Worm (Caenorhabditis elegans) whole organism, L1 larva: ENCODE data around the gene F17E9.18.

Experiments used
- C34B4.2 ChIP-seq: sonication (generic microtip); optimal IDR thresholded peaks from 2 replicates; lab custom pipeline; 2017; ENCODE audit warnings: mild to moderate bottlenecking, missing genetic modification characterization, missing compliant biosample characterization
- F16B12.6 ChIP-seq: fragments of 150-350 bp; optimal IDR thresholded peaks from 2 replicates; lab custom pipeline; 2014; ENCODE audit warnings: missing biosample characterization, missing genetic modification characterization
- Y116A8C.19 ChIP-seq: sonication (generic microtip); optimal IDR thresholded peaks from 2 replicates; lab custom pipeline; 2016; ENCODE audit warnings: missing compliant biosample characterization, missing genetic modification characterization, borderline replicate concordance
- aha-1 ChIP-seq: fragments of 150-350 bp; optimal IDR thresholded peaks from 2 replicates; lab custom pipeline; 2014; ENCODE audit warnings: missing biosample characterization, missing genetic modification characterization
- alr-1 ChIP-seq: fragments of 200-800 bp; sonication (Bioruptor generic); optimal IDR thresholded peaks from 2 replicates; lab custom pipeline; 2018; ENCODE audit warnings: borderline replicate concordance, mild to moderate bottlenecking, missing genetic modification characterization, missing compliant biosample characterization
- aly-2 ChIP-seq: fragments of 150-350 bp; optimal IDR thresholded peaks from 2 replicates; lab custom pipeline; 2014; ENCODE audit warnings: missing biosample characterization, missing genetic modification characterization
- blmp-1 ChIP-seq: fragments of 150-350 bp; optimal IDR thresholded peaks from 2 replicates; lab custom pipeline; 2014; ENCODE audit warnings: missing biosample characterization, missing genetic modification characterization
- ceh-8 ChIP-seq: fragments of 200-800 bp; sonication (Bioruptor generic); optimal IDR thresholded peaks from 2 replicates; lab custom pipeline; 2018; ENCODE audit warnings: mild to moderate bottlenecking, missing genetic modification characterization, moderate library complexity, missing compliant biosample characterization
- ceh-88 ChIP-seq: fragments of 200-800 bp; sonication (Bioruptor generic); IDR thresholded peaks from 2 replicates; pipeline ENCODE4 v1.3.6; 2022; ENCODE audit warnings: missing genetic modification characterization, missing compliant biosample characterization
- dpl-1 ChIP-seq, 3 experiments: fragments of 150-350 bp in 2 of 3; sonication (generic microtip) in 1 of 3; optimal IDR thresholded peaks; 2 replicates each; lab custom pipeline; 2014 to 2017; ENCODE audit warnings: missing biosample characterization in 3 of 3, missing genetic modification characterization in 3 of 3, missing genetic modification reagents in 3 of 3
- efl-1 ChIP-seq, 4 experiments: fragments of 150-350 bp; optimal IDR thresholded peaks in 3 of 4; peaks in 1 of 4; 1 replicate in 1 of 4; 2 replicates in 3 of 4; lab custom pipeline; 2014; ENCODE audit warnings: missing biosample characterization in 2 of 4, missing genetic modification characterization in 2 of 4, missing genetic modification reagents in 2 of 4
- egl-13 ChIP-seq: sonication (generic microtip); optimal IDR thresholded peaks from 2 replicates; lab custom pipeline; 2016; ENCODE audit warnings: missing genotype, missing genetic modification reagents, missing genetic modification characterization, missing compliant biosample characterization
- elt-2 ChIP-seq: sonication (generic microtip); optimal IDR thresholded peaks from 2 replicates; lab custom pipeline; 2016; ENCODE audit warnings: missing genetic modification characterization, mild to moderate bottlenecking, inconsistent platforms, missing compliant biosample characterization, missing genetic modification reagents
- elt-3 ChIP-seq, 6 experiments: fragments of 150-350 bp in 1 of 6; sonication (generic microtip); optimal IDR thresholded peaks; 2 replicates each; lab custom pipeline; 2017 to 2018; ENCODE audit warnings: missing biosample characterization in 6 of 6, missing genetic modification characterization in 6 of 6, inconsistent platforms in 1 of 6
- fkh-4 ChIP-seq: sonication (generic microtip); optimal IDR thresholded peaks from 2 replicates; lab custom pipeline; 2016; ENCODE audit warnings: missing compliant biosample characterization, missing genetic modification characterization, borderline replicate concordance
- grh-1 ChIP-seq: fragments of 200-800 bp; sonication (Bioruptor generic); IDR thresholded peaks from 2 replicates; pipeline ENCODE4 v1.3.6; 2022; ENCODE audit warnings: missing genetic modification reagents, missing genetic modification characterization, missing compliant biosample characterization
- hpl-2 ChIP-seq: fragments of 150-350 bp; optimal IDR thresholded peaks from 2 replicates; lab custom pipeline; 2014; ENCODE audit warnings: missing biosample characterization, missing genetic modification reagents, missing genetic modification characterization
- irx-1 ChIP-seq: sonication (generic microtip); optimal IDR thresholded peaks from 2 replicates; lab custom pipeline; 2016; ENCODE audit warnings: missing genetic modification characterization, missing compliant biosample characterization
- isw-1 ChIP-seq: fragments of 200-800 bp; sonication (Bioruptor generic); IDR thresholded peaks from 2 replicates; pipeline ENCODE4 v1.3.6; 2022; ENCODE audit warnings: missing genetic modification characterization, missing compliant biosample characterization
- lin-14 ChIP-seq: fragments of 200-800 bp; sonication (Bioruptor generic); optimal IDR thresholded peaks from 2 replicates; lab custom pipeline; 2018; ENCODE audit warnings: mild to moderate bottlenecking, missing genetic modification characterization, moderate library complexity, missing compliant biosample characterization
- lin-39 ChIP-seq: fragments of 150-350 bp; optimal IDR thresholded peaks from 2 replicates; lab custom pipeline; 2014; ENCODE audit warnings: missing biosample characterization, missing genetic modification reagents, missing genetic modification characterization
- lir-3 ChIP-seq: sonication (generic microtip); optimal IDR thresholded peaks from 2 replicates; lab custom pipeline; 2016; ENCODE audit warnings: mild to moderate bottlenecking, missing genetic modification characterization, moderate library complexity, missing compliant biosample characterization; ENCODE audit not compliant: poor library complexity
- mab-9 ChIP-seq: fragments of 200-800 bp; sonication (Bioruptor generic); IDR thresholded peaks from 2 replicates; pipeline ENCODE4 v1.3.6; 2022; ENCODE audit warnings: missing genetic modification reagents, missing genetic modification characterization, missing compliant biosample characterization
- nhr-237 ChIP-seq: fragments of 150-350 bp; optimal IDR thresholded peaks from 2 replicates; lab custom pipeline; 2014; ENCODE audit warnings: missing biosample characterization, missing genetic modification characterization
- nhr-47 ChIP-seq: sonication (generic microtip); optimal IDR thresholded peaks from 2 replicates; lab custom pipeline; 2016; ENCODE audit warnings: mild to moderate bottlenecking, missing genetic modification characterization, moderate library complexity, missing compliant biosample characterization
- nhr-71 ChIP-seq: sonication (generic microtip); optimal IDR thresholded peaks from 2 replicates; lab custom pipeline; 2016; ENCODE audit warnings: mild to moderate bottlenecking, missing genetic modification characterization, moderate library complexity, missing compliant biosample characterization
- nhr-85 ChIP-seq: sonication (generic microtip); peaks from one replicate; lab custom pipeline; 2016; ENCODE audit warnings: missing genetic modification characterization, inconsistent platforms, missing compliant biosample characterization
- nhr-90 ChIP-seq: sonication (generic microtip); optimal IDR thresholded peaks from 2 replicates; lab custom pipeline; 2016; ENCODE audit warnings: mild to moderate bottlenecking, missing genetic modification characterization, missing compliant biosample characterization; ENCODE audit not compliant: poor library complexity
- pax-3 ChIP-seq: fragments of 200-800 bp; sonication (Bioruptor generic); optimal IDR thresholded peaks from 2 replicates; lab custom pipeline; 2018; ENCODE audit warnings: mild to moderate bottlenecking, missing genetic modification characterization, moderate library complexity, missing compliant biosample characterization
- pqm-1 ChIP-seq: sonication (generic microtip); optimal IDR thresholded peaks from 3 replicates; lab custom pipeline; 2017; ENCODE audit warnings: missing biosample characterization, missing genetic modification characterization
- skn-1 ChIP-seq: fragments of 150-350 bp; optimal IDR thresholded peaks from 2 replicates; lab custom pipeline; 2014; ENCODE audit warnings: missing biosample characterization, missing genetic modification characterization
- snu-23 ChIP-seq: sonication (generic microtip); optimal IDR thresholded peaks from 2 replicates; lab custom pipeline; 2016; ENCODE audit warnings: missing genetic modification characterization, missing compliant biosample characterization
- sup-37 ChIP-seq: fragments of 200-800 bp; sonication (Bioruptor generic); optimal IDR thresholded peaks from 2 replicates; lab custom pipeline; 2018; ENCODE audit warnings: mild to moderate bottlenecking, missing genetic modification characterization, missing compliant biosample characterization
- tbx-2 ChIP-seq: sonication (generic microtip); optimal IDR thresholded peaks from 2 replicates; lab custom pipeline; 2016; ENCODE audit warnings: missing genetic modification characterization, missing compliant biosample characterization
- tlp-1 ChIP-seq: fragments of 150-350 bp; optimal IDR thresholded peaks from 2 replicates; lab custom pipeline; 2014; ENCODE audit warnings: missing biosample characterization, missing genetic modification characterization
- unc-30 ChIP-seq: sonication (generic microtip); optimal IDR thresholded peaks from 2 replicates; lab custom pipeline; 2017; ENCODE audit warnings: missing biosample characterization, missing genetic modification characterization
- unc-62 ChIP-seq: fragments of 150-350 bp; optimal IDR thresholded peaks from 2 replicates; lab custom pipeline; 2014; ENCODE audit warnings: missing biosample characterization, missing genetic modification reagents, missing genetic modification characterization
- unc-86 ChIP-seq: sonication (generic microtip); optimal IDR thresholded peaks from 2 replicates; lab custom pipeline; 2016; ENCODE audit warnings: missing genetic modification characterization, missing compliant biosample characterization
- vab-15 ChIP-seq: sonication (generic microtip); optimal IDR thresholded peaks from 2 replicates; lab custom pipeline; 2017; ENCODE audit warnings: missing genotype, mild to moderate bottlenecking, missing genetic modification characterization, missing compliant biosample characterization
- xbp-1 ChIP-seq: sonication (generic microtip); optimal IDR thresholded peaks from 2 replicates; lab custom pipeline; 2016; ENCODE audit warnings: missing genetic modification characterization, missing compliant biosample characterization
- zag-1 ChIP-seq: fragments of 150-350 bp; optimal IDR thresholded peaks from 2 replicates; lab custom pipeline; 2014; ENCODE audit warnings: missing biosample characterization, missing genetic modification characterization
- ztf-11 ChIP-seq, 2 experiments: sonication (generic microtip); optimal IDR thresholded peaks; 2 replicates each; lab custom pipeline; 2016 to 2017; ENCODE audit warnings: missing genetic modification characterization in 2 of 2, missing biosample characterization in 1 of 2, missing compliant biosample characterization in 1 of 2

F17E9.18 gene

DNA sequence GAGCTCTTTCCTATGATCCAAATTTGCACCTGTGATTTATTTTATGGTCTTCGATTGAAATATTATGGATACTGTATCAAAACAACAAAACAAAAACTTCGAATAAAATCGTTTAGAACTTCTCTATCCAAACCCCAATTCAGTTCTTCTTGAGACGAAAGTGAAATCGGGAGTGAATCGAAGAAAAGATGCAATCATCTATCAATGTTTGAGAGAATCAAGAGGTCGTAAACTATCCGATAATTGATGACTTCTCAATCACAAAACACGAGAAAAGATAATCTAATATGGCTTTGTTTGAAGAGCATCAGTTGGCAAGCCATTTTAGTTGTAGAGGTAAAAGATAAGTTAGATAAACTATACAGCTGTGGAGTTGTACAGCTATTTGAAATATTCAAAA is 29.2 kb downstream of the F17E9.18 start:
- TF ChIP-seq nhr-71 (tag; lab: Kevin White, UChicago) (no peak), tlp-1 (tag; lab: Kevin White, UChicago) (no peak), zag-1 (tag; lab: Kevin White, UChicago) (no peak), egl-13 (tag; lab: Kevin White, UChicago) (no peak), unc-30 (tag; lab: Kevin White, UChicago) (no peak), elt-3 (tag; optimal IDR thresholded peaks at IDR 0.05; lab: Kevin White, UChicago) (peak in 2 of 6 experiments; percentile 5 to 13), lin-14 (peak; percentile 39), blmp-1 (peak; percentile 97)
- TF ChIP-seq, all 84 proteins: peak for 3

DNA sequence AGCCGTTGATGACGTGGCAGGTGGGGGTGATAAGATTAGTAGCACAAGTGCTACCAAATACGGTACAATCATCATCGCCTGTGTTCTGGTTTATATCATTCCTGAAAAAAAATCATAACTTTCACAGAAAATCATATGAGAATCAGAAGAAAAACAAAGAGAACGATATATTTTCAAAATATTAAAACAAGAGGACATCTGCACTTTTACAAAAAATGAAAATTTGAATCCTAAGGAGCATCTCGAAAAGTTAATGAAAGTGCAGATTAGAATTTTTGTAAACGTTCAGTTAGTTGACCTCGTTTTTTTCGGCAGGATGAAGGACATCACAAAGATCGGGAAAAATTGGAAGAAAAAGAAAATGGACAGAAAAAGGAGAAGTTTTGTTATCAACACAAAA is 34.1 kb downstream of the F17E9.18 start, which contains the start of gene F35H10.10:
Gene F35H10.10, minus strand, starts transcription at position 101 of the 400 bp plus-strand sequence.
- TF ChIP-seq blmp-1 (peak; percentile 84), unc-62 (GFP tag; lab: Kevin White, UChicago) (no peak)

DNA sequence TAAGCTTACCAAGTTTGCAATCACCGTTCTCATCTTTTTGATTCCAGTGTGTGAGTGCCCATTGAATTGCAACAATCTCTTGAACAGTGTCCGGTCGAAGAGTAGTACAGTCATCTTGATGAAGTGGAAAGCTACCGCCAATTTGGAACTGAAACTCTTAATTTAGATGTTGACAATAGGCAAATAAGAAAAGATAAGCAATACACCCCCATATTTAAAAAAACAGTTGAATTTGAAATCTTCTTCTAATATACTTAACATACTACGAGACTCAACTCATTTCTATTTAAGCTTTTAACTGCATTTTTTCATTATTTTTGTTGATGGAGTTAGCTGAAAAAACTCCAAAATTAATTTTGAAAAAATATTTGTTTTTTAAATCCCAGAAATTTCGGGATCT is 34.8 kb downstream of the F17E9.18 start:
- TF ChIP-seq nhr-85 (tag; lab: Kevin White, UChicago) = no peak
- TF ChIP-seq efl-1 (optimal IDR thresholded peaks at IDR 0.05; lab: Kevin White, UChicago) = no peak
- peak in 1 of 2 experiments; percentile 56 for TF ChIP-seq efl-1 (GFP tag; optimal IDR thresholded peaks at IDR 0.05 in 1 of 2; lab: Kevin White, UChicago)
- no peak for TF ChIP-seq aha-1 (tag; lab: Kevin White, UChicago)

DNA sequence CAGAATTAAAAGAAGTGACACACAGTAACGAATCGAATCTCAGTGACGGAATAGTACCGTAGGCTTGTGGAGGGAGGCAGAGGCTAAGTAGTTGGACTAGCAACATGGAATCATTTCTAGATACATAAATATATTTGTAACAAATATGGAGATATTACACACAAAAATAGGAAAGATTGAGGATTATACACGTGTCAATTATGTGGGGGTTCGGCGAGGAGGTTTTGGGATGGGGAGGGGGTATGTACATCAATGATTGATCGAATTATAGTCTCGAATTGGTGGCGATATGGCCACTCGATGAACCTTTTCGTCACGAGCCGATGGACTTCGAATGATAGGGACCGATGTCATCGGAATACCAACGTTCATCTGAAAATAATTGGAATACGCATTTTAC is 39.5 kb downstream of the F17E9.18 start:
- TF ChIP-seq C34B4.2 (tag; lab: Kevin White, UChicago) = no peak
- TF ChIP-seq efl-1 (optimal IDR thresholded peaks at IDR 0.05; lab: Kevin White, UChicago) = no peak
- TF ChIP-seq efl-1 (GFP tag; optimal IDR thresholded peaks at IDR 0.05 in 1 of 2; lab: Kevin White, UChicago) = peak in 1 of 2 experiments; percentile 64
- TF ChIP-seq, all 84 proteins: peak for 1

DNA sequence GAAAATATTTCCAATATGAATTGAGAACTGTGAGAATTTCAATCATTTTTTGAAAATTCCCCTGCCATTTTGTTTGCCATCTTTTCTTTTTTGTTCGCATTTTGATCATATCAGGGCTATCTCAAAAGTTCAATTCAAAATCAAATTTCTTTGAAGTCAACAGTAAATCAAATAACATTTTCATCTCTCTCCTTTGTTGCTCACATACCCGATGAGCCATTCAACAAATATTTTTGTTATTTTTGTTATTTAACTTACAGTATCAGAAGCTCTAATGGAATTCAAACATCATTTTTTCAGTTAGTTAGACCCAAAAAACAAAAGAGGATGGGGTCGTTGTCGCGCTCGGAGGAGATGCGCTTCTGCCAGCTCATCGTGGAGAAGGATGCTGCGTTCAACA is 43.3 kb downstream of the F17E9.18 start, which contains the start of gene vha-5:
Gene vha-5, plus strand, starts transcription at position 301 of the 400 bp plus-strand sequence.
- TF ChIP-seq skn-1 (tag; lab: Kevin White, UChicago) (no peak), lir-3 (tag; lab: Kevin White, UChicago) (no peak), tbx-2 (no peak), dpl-1 (GFP tag; optimal IDR thresholded peaks at IDR 0.05; lab: Kevin White, UChicago) (no peak), sup-37 (GFP tag; lab: Kevin White, UChicago) (no peak), unc-86 (no peak), nhr-90 (no peak), xbp-1 (tag; lab: Kevin White, UChicago) (no peak), ceh-8 (no peak), hpl-2 (GFP tag; lab: Kevin White, UChicago) (no peak), irx-1 (tag; lab: Kevin White, UChicago) (no peak), aly-2 (tag; lab: Kevin White, UChicago) (no peak), lin-39 (no peak), ceh-88 (no peak), pqm-1 (tag; lab: Kevin White, UChicago) (no peak), Y116A8C.19 (tag; lab: Kevin White, UChicago) (no peak)

DNA sequence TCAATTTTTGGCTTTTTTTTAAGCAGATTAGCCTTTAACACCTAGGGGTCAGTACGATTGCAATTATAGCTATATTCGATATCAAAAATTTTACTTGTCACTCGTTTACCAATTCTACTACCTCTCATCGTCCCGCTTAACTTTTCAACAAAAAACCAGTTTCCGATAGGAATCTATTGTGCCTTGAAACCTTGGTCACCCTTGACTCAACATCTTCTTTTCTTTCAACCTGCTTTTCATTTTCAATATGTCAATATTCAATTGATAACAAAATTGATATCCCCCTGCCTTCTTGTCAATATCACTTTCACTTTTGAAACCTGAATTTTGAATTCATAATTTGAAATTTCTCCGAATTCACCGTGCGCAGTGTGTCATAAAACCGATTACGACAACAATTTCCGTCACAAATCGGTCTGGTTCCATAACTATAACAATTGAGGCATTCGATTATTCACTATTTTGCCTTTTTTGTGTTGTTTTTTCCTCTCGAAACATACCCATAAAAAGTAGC is 44.2 kb downstream of the F17E9.18 start:
- TF ChIP-seq fkh-4 (tag; lab: Kevin White, UChicago) (no peak), alr-1 (no peak), elt-3 (tag; optimal IDR thresholded peaks at IDR 0.05; lab: Kevin White, UChicago) (peak in 4 of 6 experiments; percentile 1 to 18 (median 16)), nhr-47 (no peak), pqm-1 (tag; lab: Kevin White, UChicago) (no peak), snu-23 (peak; percentile 18), elt-2 (no peak), lin-14 (peak; percentile 30), vab-15 (tag; lab: Kevin White, UChicago) (no peak), grh-1 (GFP tag; lab: Robert Waterston, UW) (peak; percentile 64), isw-1 (GFP tag; lab: Robert Waterston, UW) (no peak), ztf-11 (tag; optimal IDR thresholded peaks at IDR 0.05; lab: Kevin White, UChicago) (no peak), F16B12.6 (no peak), pax-3 (tag; lab: Kevin White, UChicago) (no peak), nhr-237 (tag; lab: Kevin White, UChicago) (no peak), aha-1 (tag; lab: Kevin White, UChicago) (no peak), nhr-85 (tag; lab: Kevin White, UChicago) (peak; percentile 90), mab-9 (GFP tag; lab: Robert Waterston, UW) (no peak), nhr-90 (no peak)
